Worm (Caenorhabditis elegans): ENCODE measurements around the gene Y43F8B.11.

DNA sequence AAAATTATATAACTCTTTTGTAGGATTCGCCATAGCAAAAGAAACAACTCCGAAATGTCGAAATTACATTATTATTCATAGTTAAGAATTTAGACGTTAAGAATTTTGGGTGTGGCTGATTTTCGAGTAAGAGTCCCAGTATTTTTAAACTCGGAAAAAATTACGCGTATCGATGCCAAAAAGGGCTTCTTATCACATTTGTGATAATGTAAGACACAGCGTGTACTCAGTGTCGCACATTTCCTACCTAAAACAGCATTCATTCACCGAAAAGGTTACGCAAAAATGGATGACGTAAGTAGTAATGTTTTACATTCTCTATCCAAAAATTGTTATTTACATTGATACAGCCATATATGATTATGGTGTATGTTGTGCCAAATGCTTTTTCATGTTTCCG, 20.9 kb upstream of the Y43F8B.11 start, which contains the start of gene M04C3.5:
- TF ChIP-seq egl-27 (tag; optimal IDR thresholded peaks at IDR 0.05) (no peak), lin-39 (tag; optimal IDR thresholded peaks at IDR 0.05) (no peak), dmd-9 (GFP tag; IDR thresholded peaks at IDR 0.05) (no peak), ama-1 (optimal IDR thresholded peaks at IDR 0.05) (no peak), fkh-10 (GFP tag; optimal IDR thresholded peaks at IDR 0.05) (no peak), unc-39 (tag; optimal IDR thresholded peaks at IDR 0.05) (no peak)

All from whole organism, L4 larva.